Fruit fly (Drosophila melanogaster) whole organism, embryonic: ENCODE results near the gene Pa1.

Experiments used
- B-H2 ChIP-seq: fragments of 200-800 bp; sonication (Bioruptor generic); optimal IDR thresholded peaks from 2 replicates; lab custom pipeline; 2018; ENCODE audit warnings: missing biosample characterization, mild to moderate bottlenecking, missing genetic modification characterization
- Bgb ChIP-seq: fragments of 200-800 bp; sonication (Bioruptor generic); IDR thresholded peaks from 2 replicates; pipeline ENCODE4 v1.3.6; 2022; ENCODE audit warnings: missing biosample characterization, missing genetic modification characterization; ENCODE audit not compliant: partially characterized antibody
- CG10274 ChIP-seq: fragments of 200-800 bp; sonication (Bioruptor generic); optimal IDR thresholded peaks from 3 replicates; lab custom pipeline; 2017; ENCODE audit warnings: missing biosample characterization, mild to moderate bottlenecking, missing genetic modification characterization
- CG11093 ChIP-seq: fragments of 200-800 bp; sonication (Bioruptor generic); IDR thresholded peaks from 3 replicates; pipeline ENCODE4 v1.3.6; 2022; ENCODE audit warnings: missing biosample characterization, missing genetic modification characterization
- CG11560 ChIP-seq: fragments of 200-800 bp; sonication (Bioruptor generic); IDR thresholded peaks from 3 replicates; pipeline ENCODE4 v1.3.6; 2022; ENCODE audit warnings: missing biosample characterization, missing genetic modification characterization
- CG12219 ChIP-seq: fragments of 200-800 bp; sonication (Bioruptor generic); optimal IDR thresholded peaks from 3 replicates; lab custom pipeline; 2018; ENCODE audit warnings: missing biosample characterization, mild to moderate bottlenecking, missing genetic modification characterization
- CG12236 ChIP-seq: fragments of 200-800 bp; sonication (Bioruptor generic); optimal IDR thresholded peaks from 2 replicates; lab custom pipeline; 2016; ENCODE audit warnings: missing biosample characterization, missing genetic modification characterization
- CG13624 ChIP-seq: fragments of 200-800 bp; sonication (Bioruptor generic); optimal IDR thresholded peaks from 2 replicates; lab custom pipeline; 2016; ENCODE audit warnings: missing biosample characterization, missing genetic modification characterization
- CG14014 ChIP-seq: fragments of 200-800 bp; sonication (Bioruptor generic); IDR thresholded peaks from 2 replicates; pipeline ENCODE4 v1.3.6; 2022; ENCODE audit warnings: missing biosample characterization, missing genetic modification characterization
- CG14965 ChIP-seq: fragments of 200-800 bp; sonication (Bioruptor generic); optimal IDR thresholded peaks from 2 replicates; lab custom pipeline; 2016; ENCODE audit warnings: missing biosample characterization, missing genetic modification characterization, borderline replicate concordance
- CG15479 ChIP-seq: fragments of 200-800 bp; sonication (Bioruptor generic); optimal IDR thresholded peaks from 3 replicates; lab custom pipeline; 2019; ENCODE audit warnings: missing biosample characterization, mild to moderate bottlenecking, missing genetic modification characterization, moderate library complexity
- CG4617 ChIP-seq: fragments of 200-800 bp; sonication (Bioruptor generic); optimal IDR thresholded peaks from 3 replicates; lab custom pipeline; 2016; ENCODE audit warnings: missing biosample characterization, missing genetic modification characterization, borderline replicate concordance
- CG6683 ChIP-seq: fragments of 200-800 bp; sonication (Bioruptor generic); optimal IDR thresholded peaks from 2 replicates; lab custom pipeline; 2017; ENCODE audit warnings: missing biosample characterization, mild to moderate bottlenecking, missing genetic modification characterization, missing genetic modification reagents
- CG7839 ChIP-seq: fragments of 200-800 bp; sonication (Bioruptor generic); optimal IDR thresholded peaks from 3 replicates; lab custom pipeline; 2018; ENCODE audit warnings: missing biosample characterization, mild to moderate bottlenecking, missing genetic modification characterization, moderate library complexity
- CG9727 ChIP-seq: fragments of 200-800 bp; sonication (Bioruptor generic); optimal IDR thresholded peaks from 3 replicates; lab custom pipeline; 2017; ENCODE audit warnings: missing biosample characterization, mild to moderate bottlenecking, missing genetic modification characterization
- CG9817 ChIP-seq: fragments of 200-800 bp; sonication (Bioruptor generic); optimal IDR thresholded peaks from 2 replicates; lab custom pipeline; 2018; ENCODE audit warnings: missing biosample characterization, mild to moderate bottlenecking, missing genetic modification characterization, moderate library complexity
- Dll ChIP-seq: fragments of 200-800 bp; sonication (Bioruptor generic); IDR thresholded peaks from 4 replicates; pipeline ENCODE4 v1.3.6; 2022; ENCODE audit warnings: missing biosample characterization, missing genetic modification characterization; ENCODE audit not compliant: partially characterized antibody
- Dp ChIP-seq: fragments of 200-800 bp; sonication (Bioruptor generic); optimal IDR thresholded peaks from 2 replicates; lab custom pipeline; 2018; ENCODE audit warnings: missing biosample characterization, mild to moderate bottlenecking, missing genetic modification characterization, moderate library complexity
- Dref ChIP-seq: fragments of 200-800 bp; sonication (Bioruptor generic); IDR thresholded peaks from 2 replicates; pipeline ENCODE4 v1.3.6; 2022; ENCODE audit warnings: missing biosample characterization, missing genetic modification characterization
- E2f2 ChIP-seq: fragments of 200-800 bp; sonication (Bioruptor generic); IDR thresholded peaks from 2 replicates; pipeline ENCODE4 v1.3.6; 2022; ENCODE audit warnings: missing biosample characterization, missing genetic modification characterization
- Ets97D ChIP-seq: fragments of 200-800 bp; sonication (Bioruptor generic); optimal IDR thresholded peaks from 3 replicates; lab custom pipeline; 2016; ENCODE audit warnings: missing biosample characterization, missing genetic modification characterization
- Fer3 ChIP-seq: fragments of 200-800 bp; sonication (Bioruptor generic); optimal IDR thresholded peaks from 2 replicates; lab custom pipeline; 2018; ENCODE audit warnings: missing biosample characterization, mild to moderate bottlenecking, missing genetic modification characterization, moderate library complexity
- HLHmδ ChIP-seq: fragments of 200-800 bp; sonication (Bioruptor generic); optimal IDR thresholded peaks from 2 replicates; lab custom pipeline; 2018; ENCODE audit warnings: missing biosample characterization, mild to moderate bottlenecking, missing genetic modification characterization, moderate library complexity
- Med ChIP-seq: fragments of 200-800 bp; sonication (Bioruptor generic); peaks from one replicate; lab custom pipeline; 2016; ENCODE audit warnings: missing biosample characterization, missing genetic modification characterization, mild to moderate bottlenecking, inconsistent platforms, moderate library complexity
- Opbp ChIP-seq: fragments of 200-800 bp; sonication (Bioruptor generic); IDR thresholded peaks from 3 replicates; pipeline ENCODE4 v1.3.6; 2022; ENCODE audit warnings: missing biosample characterization, missing genetic modification characterization; ENCODE audit not compliant: partially characterized antibody
- Sin3A ChIP-seq: fragments of >200 bp; optimal IDR thresholded peaks from 2 replicates; lab custom pipeline; 2018
- bigmax ChIP-seq: fragments of 200-800 bp; sonication (Bioruptor generic); optimal IDR thresholded peaks from 2 replicates; lab custom pipeline; 2018; ENCODE audit warnings: missing biosample characterization, mild to moderate bottlenecking, missing genetic modification characterization
- br ChIP-seq: fragments of >200 bp; optimal IDR thresholded peaks from 2 replicates; lab custom pipeline; 2017
- bsh ChIP-seq, 2 experiments: fragments of 200-800 bp; sonication (Bioruptor generic); optimal IDR thresholded peaks; 2 replicates each; lab custom pipeline; 2017 to 2018; ENCODE audit warnings: mild to moderate bottlenecking in 2 of 2, missing biosample characterization in 2 of 2, missing genetic modification characterization in 2 of 2, moderate library complexity in 1 of 2
- cas ChIP-seq: fragments of 200-800 bp; sonication (Bioruptor generic); IDR thresholded peaks from 2 replicates; pipeline ENCODE4 v1.3.6; 2022; ENCODE audit warnings: missing biosample characterization, missing genetic modification characterization
- crp ChIP-seq, 2 experiments: fragments of 200-800 bp; sonication (Bioruptor generic); optimal IDR thresholded peaks; 2 replicates in 1 of 2; 3 replicates in 1 of 2; lab custom pipeline; 2017; ENCODE audit warnings: missing biosample characterization in 2 of 2, missing genetic modification characterization in 2 of 2, mild to moderate bottlenecking in 1 of 2, moderate library complexity in 1 of 2
- dmrt11E ChIP-seq: fragments of 200-800 bp; sonication (Bioruptor generic); optimal IDR thresholded peaks from 3 replicates; lab custom pipeline; 2018; ENCODE audit warnings: missing biosample characterization, mild to moderate bottlenecking, missing genetic modification characterization, moderate library complexity
- eyg ChIP-seq: fragments of 200-800 bp; sonication (Bioruptor generic); optimal IDR thresholded peaks from 3 replicates; lab custom pipeline; 2016; ENCODE audit warnings: missing biosample characterization, missing genetic modification characterization
- fd96Cb ChIP-seq: fragments of 200-800 bp; sonication (Bioruptor generic); optimal IDR thresholded peaks from 2 replicates; lab custom pipeline; 2018; ENCODE audit warnings: missing biosample characterization, mild to moderate bottlenecking, missing genetic modification characterization, moderate library complexity
- gce ChIP-seq: fragments of 200-800 bp; sonication (Bioruptor generic); IDR thresholded peaks from 3 replicates; pipeline ENCODE4 v1.3.6; 2022; ENCODE audit warnings: missing biosample characterization, missing genetic modification characterization
- gcm2 ChIP-seq: fragments of 200-800 bp; sonication (Bioruptor generic); optimal IDR thresholded peaks from 2 replicates; lab custom pipeline; 2016; ENCODE audit warnings: missing biosample characterization, missing genetic modification characterization
- insv ChIP-seq, 2 experiments: fragments of 200-800 bp; sonication (Bioruptor generic); optimal IDR thresholded peaks; 3 replicates each; lab custom pipeline; 2016 to 2018; ENCODE audit warnings: missing biosample characterization in 2 of 2, missing genetic modification characterization in 2 of 2
- inv ChIP-seq: fragments of 200-800 bp; sonication (Bioruptor generic); IDR thresholded peaks from 2 replicates; pipeline ENCODE4 v1.3.6; 2022; ENCODE audit warnings: missing biosample characterization, missing genetic modification characterization; ENCODE audit not compliant: partially characterized antibody
- nom ChIP-seq: fragments of 200-800 bp; sonication (Bioruptor generic); optimal IDR thresholded peaks from 2 replicates; lab custom pipeline; 2017; ENCODE audit warnings: missing biosample characterization, missing genetic modification characterization, mild to moderate bottlenecking, moderate library complexity, missing genetic modification reagents
- odd ChIP-seq: fragments of 200-800 bp; sonication (Bioruptor generic); optimal IDR thresholded peaks from 2 replicates; lab custom pipeline; 2017; ENCODE audit warnings: missing biosample characterization, mild to moderate bottlenecking, missing genetic modification characterization
- otp ChIP-seq: fragments of 200-800 bp; sonication (Bioruptor generic); IDR thresholded peaks from 3 replicates; pipeline ENCODE4, ENCODE4 v1.3.6; 2022; ENCODE audit warnings: missing biosample characterization, missing genetic modification characterization
- p53 ChIP-seq: fragments of 200-800 bp; sonication (Bioruptor generic); optimal IDR thresholded peaks from 2 replicates; lab custom pipeline; 2016; ENCODE audit warnings: missing biosample characterization, missing genetic modification characterization
- pho ChIP-seq: fragments of 200-800 bp; sonication (Bioruptor generic); optimal IDR thresholded peaks from 2 replicates; lab custom pipeline; 2016; ENCODE audit warnings: missing biosample characterization, missing genetic modification characterization
- phol ChIP-seq: fragments of 200-800 bp; sonication (Bioruptor generic); optimal IDR thresholded peaks from 3 replicates; lab custom pipeline; 2018; ENCODE audit warnings: missing biosample characterization, mild to moderate bottlenecking, missing genetic modification characterization, moderate library complexity
- ranshi ChIP-seq: fragments of 200-800 bp; sonication (Bioruptor generic); IDR thresholded peaks from 2 replicates; pipeline ENCODE4 v1.3.6; 2022; ENCODE audit warnings: missing biosample characterization, missing genetic modification characterization
- sd ChIP-seq: fragments of 200-800 bp; sonication (Bioruptor generic); optimal IDR thresholded peaks from 3 replicates; lab custom pipeline; 2018; ENCODE audit warnings: missing biosample characterization, mild to moderate bottlenecking, missing genetic modification characterization, moderate library complexity
- sqz ChIP-seq: fragments of 200-800 bp; sonication (Bioruptor generic); optimal IDR thresholded peaks from 3 replicates; lab custom pipeline; 2018; ENCODE audit warnings: missing biosample characterization, mild to moderate bottlenecking, missing genetic modification characterization
- unc-4 ChIP-seq: fragments of 200-800 bp; sonication (Bioruptor generic); IDR thresholded peaks from 2 replicates; pipeline ENCODE4 v1.3.6; 2022; ENCODE audit warnings: missing biosample characterization, missing genetic modification characterization; ENCODE audit not compliant: partially characterized antibody
- vnd ChIP-seq: fragments of 200-800 bp; sonication (Bioruptor generic); IDR thresholded peaks from 3 replicates; pipeline ENCODE4 v1.3.6; 2022; ENCODE audit warnings: missing biosample characterization, missing genetic modification characterization; ENCODE audit not compliant: partially characterized antibody

Gene Pa1

DNA sequence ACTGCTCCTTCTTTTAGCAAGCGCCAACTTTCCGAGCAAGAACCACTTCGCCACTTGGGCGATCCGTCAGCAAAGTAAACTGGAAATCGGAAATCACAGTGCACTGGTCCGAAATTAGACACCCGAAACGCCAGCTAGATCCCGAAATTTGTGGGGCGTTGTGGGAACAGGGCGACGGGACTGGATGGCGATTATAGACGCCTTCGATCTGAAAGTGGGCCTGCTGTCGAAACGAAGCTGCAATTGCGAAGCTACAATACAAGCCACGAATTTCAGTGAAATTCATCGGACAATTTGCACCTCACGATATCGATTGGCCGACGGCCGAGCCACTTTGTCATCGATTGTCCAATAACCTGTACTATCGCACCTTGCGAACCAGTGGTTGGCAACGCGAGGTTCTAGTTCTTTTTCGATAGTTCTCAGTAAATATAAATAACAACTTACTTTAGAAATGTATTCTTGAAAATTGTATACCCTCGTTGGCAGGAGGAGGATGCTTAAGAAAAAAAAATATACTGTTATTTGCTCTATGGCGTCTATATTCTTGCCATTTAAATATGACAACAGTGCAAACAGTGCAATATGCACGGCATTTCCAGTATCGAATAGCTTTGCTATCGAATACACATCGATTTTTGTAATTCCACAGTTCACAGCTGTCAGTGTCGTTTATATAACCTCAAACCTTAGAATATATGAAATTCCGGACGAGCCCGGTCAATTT lies 8.9 kb downstream of the Pa1 start, which contains the start of the genes hop and Tim8 (continued):
- TF ChIP-seq E2f2 (GFP tag; lab: Robert Waterston, UW), result peak; percentile 52
- no peak for TF ChIP-seq CG13624 (GFP tag; lab: Kevin White, UChicago)
- peak; percentile 92 for TF ChIP-seq vnd (GFP tag; lab: Robert Waterston, UW)
- TF ChIP-seq cas (GFP tag; lab: Robert Waterston, UW), result no peak
- TF ChIP-seq sd (tag; lab: Kevin White, UChicago), result peak; percentile 82
- TF ChIP-seq CG6683, result no peak
- TF ChIP-seq Dp (GFP tag; lab: Kevin White, UChicago), result peak; percentile 44
- TF ChIP-seq pho (GFP tag; lab: Kevin White, UChicago), result peak; percentile 2
- TF ChIP-seq Fer3 (tag; lab: Kevin White, UChicago), result no peak
- no peak for TF ChIP-seq CG11093 (GFP tag; lab: Robert Waterston, UW)
- TF ChIP-seq p53 (GFP tag; lab: Kevin White, UChicago), result no peak
- peak; percentile 94 for TF ChIP-seq Dref (GFP tag; lab: Robert Waterston, UW)
- peak; percentile 90 for TF ChIP-seq Bgb (GFP tag; lab: Robert Waterston, UW)
- TF ChIP-seq fd96Cb, result no peak
- peak; percentile 3 for TF ChIP-seq CG9727 (GFP tag; lab: Kevin White, UChicago)
- TF ChIP-seq gce (GFP tag; lab: Robert Waterston, UW), result no peak
- TF ChIP-seq Sin3A (lab: Kevin White, UChicago), result peak; percentile 79
- TF ChIP-seq Dll (GFP tag; lab: Robert Waterston, UW), result peak; percentile 87
- TF ChIP-seq insv (GFP tag; optimal IDR thresholded peaks at IDR 0.05; lab: Kevin White, UChicago), result peak in 1 of 2 experiments; percentile 75
- no peak for TF ChIP-seq dmrt11E (tag; lab: Kevin White, UChicago)
- no peak for TF ChIP-seq odd (GFP tag; lab: Kevin White, UChicago)
- TF ChIP-seq inv (GFP tag; lab: Robert Waterston, UW), result peak; percentile 87
- TF ChIP-seq Ets97D (GFP tag; lab: Kevin White, UChicago), result peak; percentile 52
- TF ChIP-seq HLHmδ, result no peak
- no peak for TF ChIP-seq nom (GFP tag; lab: Kevin White, UChicago)
- peak; percentile 85 for TF ChIP-seq unc-4 (GFP tag; lab: Robert Waterston, UW)
- TF ChIP-seq Med (GFP tag; lab: Kevin White, UChicago), result peak; percentile 67
- no peak for TF ChIP-seq CG12219 (GFP tag; lab: Kevin White, UChicago)
- peak; percentile 58 for TF ChIP-seq CG4617 (GFP tag; lab: Kevin White, UChicago)
- no peak for TF ChIP-seq CG7839 (tag; lab: Kevin White, UChicago)
- TF ChIP-seq sqz (GFP tag; lab: Kevin White, UChicago), result no peak
- no peak for TF ChIP-seq br (lab: Kevin White, UChicago)
- no peak for TF ChIP-seq CG12236
- TF ChIP-seq bigmax (GFP tag; lab: Kevin White, UChicago), result peak; percentile 94
- no peak for TF ChIP-seq gcm2 (GFP tag; lab: Kevin White, UChicago)
- no peak for TF ChIP-seq CG15479 (GFP tag; lab: Kevin White, UChicago)
- TF ChIP-seq CG9817, result no peak
- no peak for TF ChIP-seq eyg (GFP tag; lab: Kevin White, UChicago)
- no peak for TF ChIP-seq ranshi (GFP tag; lab: Robert Waterston, UW)
- no peak for TF ChIP-seq CG14014 (GFP tag; lab: Robert Waterston, UW)
- TF ChIP-seq CG14965, result no peak
- TF ChIP-seq crp (GFP tag; optimal IDR thresholded peaks at IDR 0.05; lab: Kevin White, UChicago), result peak in 1 of 2 experiments; percentile 74
- TF ChIP-seq CG11560 (tag; lab: Robert Waterston, UW), result peak; percentile 98
- peak; percentile 5 for TF ChIP-seq phol (tag; lab: Kevin White, UChicago)
- TF ChIP-seq B-H2 (GFP tag; lab: Kevin White, UChicago), result no peak
- TF ChIP-seq CG10274 (GFP tag; lab: Kevin White, UChicago), result no peak
- TF ChIP-seq otp (GFP tag; lab: Robert Waterston, UW), result no peak
- TF ChIP-seq Opbp, result peak; percentile 88
- TF ChIP-seq bsh (GFP tag; optimal IDR thresholded peaks at IDR 0.05; lab: Kevin White, UChicago), result no peak
